Worm (Caenorhabditis elegans) whole organism, late embryonic: ENCODE results near the gene C53B4.2.

ENCODE experiments used
- C08G9.2 ChIP-seq: sonication (generic microtip); optimal IDR thresholded peaks from 2 replicates; lab custom pipeline; 2016; ENCODE audit warnings: mild to moderate bottlenecking, missing genetic modification characterization, moderate library complexity, missing compliant biosample characterization
- F13H6.1 ChIP-seq: sonication (generic microtip); optimal IDR thresholded peaks from 2 replicates; lab custom pipeline; 2016; ENCODE audit warnings: missing genetic modification characterization, missing compliant biosample characterization
- K09A11.1 ChIP-seq: sonication (generic microtip); optimal IDR thresholded peaks from 2 replicates; lab custom pipeline; 2017; ENCODE audit warnings: antibody characterized with exemption, mild to moderate bottlenecking, missing genetic modification characterization, missing compliant biosample characterization; ENCODE audit not compliant: insufficient read depth
- T23F11.4 ChIP-seq: fragments of 200-800 bp; sonication (Bioruptor generic); optimal IDR thresholded peaks from 2 replicates; lab custom pipeline; 2018; ENCODE audit warnings: mild to moderate bottlenecking, missing genetic modification characterization, missing compliant biosample characterization
- ama-1 ChIP-seq: fragments of 150-350 bp; optimal IDR thresholded peaks from 2 replicates; lab custom pipeline; 2014
- ceh-18 ChIP-seq: sonication (generic microtip); optimal IDR thresholded peaks from 2 replicates; lab custom pipeline; 2016; ENCODE audit warnings: missing genetic modification characterization, missing compliant biosample characterization
- ceh-22 ChIP-seq: sonication (generic microtip); optimal IDR thresholded peaks from 2 replicates; lab custom pipeline; 2017; ENCODE audit warnings: missing biosample characterization, missing genetic modification characterization
- ceh-30 ChIP-seq: fragments of 150-350 bp; optimal IDR thresholded peaks from 2 replicates; lab custom pipeline; 2014; ENCODE audit warnings: missing biosample characterization, missing genetic modification characterization
- ceh-45 ChIP-seq: fragments of 200-800 bp; sonication (Bioruptor generic); IDR thresholded peaks from 2 replicates; pipeline ENCODE4 v1.3.6; 2022; ENCODE audit warnings: missing genetic modification reagents, missing genetic modification characterization, missing compliant biosample characterization
- ceh-6 ChIP-seq: fragments of 200-800 bp; sonication (Bioruptor generic); optimal IDR thresholded peaks from 2 replicates; lab custom pipeline; 2018; ENCODE audit warnings: mild to moderate bottlenecking, missing genetic modification characterization, missing compliant biosample characterization
- ceh-9 ChIP-seq: sonication (generic microtip); optimal IDR thresholded peaks from 2 replicates; lab custom pipeline; 2016; ENCODE audit warnings: mild to moderate bottlenecking, missing genetic modification characterization, inconsistent platforms, missing compliant biosample characterization
- che-1 ChIP-seq: sonication (generic microtip); optimal IDR thresholded peaks from 2 replicates; lab custom pipeline; 2016; ENCODE audit warnings: mild to moderate bottlenecking, missing genetic modification characterization, missing compliant biosample characterization
- dve-1 ChIP-seq: sonication (generic microtip); optimal IDR thresholded peaks from 2 replicates; lab custom pipeline; 2017; ENCODE audit warnings: antibody characterized with exemption, mild to moderate bottlenecking, missing genetic modification characterization, missing compliant biosample characterization
- fkh-10 ChIP-seq: fragments of 150-350 bp; optimal IDR thresholded peaks from 2 replicates; lab custom pipeline; 2014; ENCODE audit warnings: missing biosample characterization, missing genetic modification reagents, missing genetic modification characterization
- gmeb-2 ChIP-seq: sonication (generic microtip); optimal IDR thresholded peaks from 2 replicates; lab custom pipeline; 2016; ENCODE audit warnings: missing genetic modification characterization, inconsistent platforms, missing compliant biosample characterization
- hlh-30 ChIP-seq: sonication (generic microtip); optimal IDR thresholded peaks from 2 replicates; lab custom pipeline; 2017; ENCODE audit warnings: antibody characterized with exemption, missing genetic modification characterization, missing compliant biosample characterization; ENCODE audit not compliant: insufficient read depth
- hlh-6 ChIP-seq: sonication (generic microtip); optimal IDR thresholded peaks from 2 replicates; lab custom pipeline; 2016; ENCODE audit warnings: missing genotype, missing genetic modification characterization, missing compliant biosample characterization
- hlh-8 ChIP-seq: sonication (generic microtip); optimal IDR thresholded peaks from 2 replicates; lab custom pipeline; 2016; ENCODE audit warnings: missing genotype, missing genetic modification characterization, missing compliant biosample characterization
- lim-6 ChIP-seq: sonication (generic microtip); optimal IDR thresholded peaks from 2 replicates; lab custom pipeline; 2016; ENCODE audit warnings: missing genetic modification characterization, missing compliant biosample characterization
- lin-11 ChIP-seq: fragments of 200-800 bp; sonication (Bioruptor generic); optimal IDR thresholded peaks from 2 replicates; lab custom pipeline; 2018; ENCODE audit warnings: mild to moderate bottlenecking, missing genetic modification characterization, missing compliant biosample characterization
- mec-3 ChIP-seq: sonication (generic microtip); optimal IDR thresholded peaks from 2 replicates; lab custom pipeline; 2016; ENCODE audit warnings: borderline replicate concordance, missing genetic modification characterization, missing compliant biosample characterization
- pag-3 ChIP-seq: sonication (generic microtip); optimal IDR thresholded peaks from 2 replicates; lab custom pipeline; 2016; ENCODE audit warnings: missing compliant biosample characterization, missing genetic modification characterization, borderline replicate concordance
- pha-2 ChIP-seq: sonication (generic microtip); optimal IDR thresholded peaks from 2 replicates; lab custom pipeline; 2017; ENCODE audit warnings: mild to moderate bottlenecking, missing genetic modification characterization, missing compliant biosample characterization
- pha-4 ChIP-seq: fragments of 150-350 bp; optimal IDR thresholded peaks from 2 replicates; lab custom pipeline; 2018; ENCODE audit warnings: missing biosample characterization, missing genetic modification reagents, missing genetic modification characterization
- pqm-1 ChIP-seq: sonication (generic microtip); optimal IDR thresholded peaks from 2 replicates; lab custom pipeline; 2016; ENCODE audit warnings: missing genetic modification characterization, missing compliant biosample characterization
- pros-1 ChIP-seq: fragments of 150-350 bp; optimal IDR thresholded peaks from 2 replicates; lab custom pipeline; 2014; ENCODE audit warnings: missing biosample characterization, missing genetic modification reagents, missing genetic modification characterization
- ref-2 ChIP-seq: sonication (generic microtip); optimal IDR thresholded peaks from 2 replicates; lab custom pipeline; 2016; ENCODE audit warnings: missing genetic modification characterization, missing compliant biosample characterization
- rnt-1 ChIP-seq: sonication (generic microtip); optimal IDR thresholded peaks from 2 replicates; lab custom pipeline; 2016; ENCODE audit warnings: missing genetic modification characterization, missing compliant biosample characterization
- sox-2 ChIP-seq: fragments of 200-800 bp; sonication (Bioruptor generic); IDR thresholded peaks from 2 replicates; pipeline ENCODE4 v1.3.6; 2022; ENCODE audit warnings: missing genetic modification reagents, missing genetic modification characterization, missing compliant biosample characterization
- sox-4 ChIP-seq: sonication (generic microtip); optimal IDR thresholded peaks from 2 replicates; lab custom pipeline; 2017; ENCODE audit warnings: mild to moderate bottlenecking, missing genetic modification characterization, inconsistent platforms, missing compliant biosample characterization
- syd-9 ChIP-seq: sonication (generic microtip); optimal IDR thresholded peaks from 2 replicates; lab custom pipeline; 2016; ENCODE audit warnings: mild to moderate bottlenecking, missing genetic modification characterization, moderate library complexity, missing compliant biosample characterization
- tbx-2 ChIP-seq: sonication (generic microtip); optimal IDR thresholded peaks from 2 replicates; lab custom pipeline; 2016; ENCODE audit warnings: missing genetic modification characterization, missing compliant biosample characterization
- tbx-7 ChIP-seq: sonication (generic microtip); optimal IDR thresholded peaks from 2 replicates; lab custom pipeline; 2016; ENCODE audit warnings: missing genotype, missing genetic modification characterization, missing compliant biosample characterization
- unc-42 ChIP-seq: sonication (generic microtip); optimal IDR thresholded peaks from 2 replicates; lab custom pipeline; 2016; ENCODE audit warnings: missing genotype, missing genetic modification characterization, missing compliant biosample characterization
- unc-55 ChIP-seq: sonication (generic microtip); optimal IDR thresholded peaks from 2 replicates; lab custom pipeline; 2017; ENCODE audit warnings: missing biosample characterization, missing genetic modification reagents, missing genetic modification characterization

The C53B4.2 gene

DNA sequence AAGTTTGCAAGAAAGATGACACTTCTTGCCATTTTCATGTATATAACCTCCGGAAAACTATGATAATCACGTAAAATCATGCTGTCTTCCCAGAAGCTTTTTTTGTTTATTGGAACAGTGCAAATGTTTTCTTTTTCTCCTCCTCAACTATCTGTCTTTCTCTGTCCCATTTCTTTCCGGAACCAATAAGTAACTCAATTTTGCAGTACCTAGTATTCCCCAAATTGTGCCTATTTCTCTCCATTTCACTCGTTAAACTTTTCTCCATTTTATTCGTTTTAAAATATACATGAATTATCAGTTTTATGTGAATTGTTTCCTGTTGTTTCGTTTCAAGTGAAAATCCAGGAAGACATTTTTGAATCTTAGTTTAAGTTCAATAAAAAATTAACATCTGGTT, 22.6 kb upstream of the C53B4.2 start:
- TF ChIP-seq tbx-2 (no peak), unc-42 (peak; percentile 48), gmeb-2 (no peak), sox-4 (tag; lab: Kevin White, UChicago) (no peak)

DNA sequence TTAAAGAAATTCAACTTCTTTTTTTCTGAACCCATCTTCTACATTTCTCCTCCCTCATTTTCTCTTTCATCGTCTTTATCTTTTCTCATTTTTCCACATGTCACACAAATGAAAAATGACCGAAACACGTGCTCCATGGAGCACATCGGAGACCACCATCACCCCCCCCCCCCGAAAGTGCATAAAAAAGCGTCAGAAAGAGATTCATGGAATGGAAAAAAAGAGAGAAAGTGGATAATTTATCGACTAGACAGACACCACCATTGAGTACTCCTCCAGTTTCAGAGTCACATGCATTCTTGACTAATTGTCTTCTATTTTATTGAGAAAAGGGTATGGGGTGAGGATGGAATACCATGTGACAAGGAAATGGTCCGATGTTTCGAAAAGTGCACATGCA, 18.8 kb upstream of the C53B4.2 start:
- TF ChIP-seq dve-1 (tag; lab: Kevin White, UChicago) (no peak), unc-55 (GFP tag; lab: Kevin White, UChicago) (peak; percentile 88), pag-3 (tag; lab: Kevin White, UChicago) (no peak), hlh-30 (tag; lab: Kevin White, UChicago) (peak; percentile 74), lin-11 (tag; lab: Kevin White, UChicago) (no peak), mec-3 (tag; lab: Kevin White, UChicago) (no peak), hlh-6 (tag; lab: Kevin White, UChicago) (no peak), ceh-6 (GFP tag; lab: Kevin White, UChicago) (no peak), ceh-30 (tag; lab: Kevin White, UChicago) (no peak), lim-6 (tag; lab: Kevin White, UChicago) (no peak), pros-1 (tag; lab: Kevin White, UChicago) (no peak), hlh-8 (no peak), ceh-22 (tag; lab: Kevin White, UChicago) (no peak), C08G9.2 (tag; lab: Kevin White, UChicago) (no peak), tbx-7 (tag; lab: Kevin White, UChicago) (no peak), pha-4 (tag; lab: Kevin White, UChicago) (no peak), fkh-10 (GFP tag; lab: Kevin White, UChicago) (no peak), pha-2 (no peak), ceh-45 (GFP tag; lab: Robert Waterston, UW) (no peak), F13H6.1 (tag; lab: Kevin White, UChicago) (no peak), ceh-9 (no peak), rnt-1 (peak; percentile 2), K09A11.1 (no peak), syd-9 (tag; lab: Kevin White, UChicago) (no peak), che-1 (tag; lab: Kevin White, UChicago) (no peak), ceh-18 (tag; lab: Kevin White, UChicago) (peak; percentile 56), ama-1 (lab: Kevin White, UChicago) (no peak), ref-2 (tag; lab: Kevin White, UChicago) (no peak), pqm-1 (tag; lab: Kevin White, UChicago) (no peak), T23F11.4 (GFP tag; lab: Kevin White, UChicago) (no peak), sox-2 (GFP tag; lab: Robert Waterston, UW) (no peak)

DNA sequence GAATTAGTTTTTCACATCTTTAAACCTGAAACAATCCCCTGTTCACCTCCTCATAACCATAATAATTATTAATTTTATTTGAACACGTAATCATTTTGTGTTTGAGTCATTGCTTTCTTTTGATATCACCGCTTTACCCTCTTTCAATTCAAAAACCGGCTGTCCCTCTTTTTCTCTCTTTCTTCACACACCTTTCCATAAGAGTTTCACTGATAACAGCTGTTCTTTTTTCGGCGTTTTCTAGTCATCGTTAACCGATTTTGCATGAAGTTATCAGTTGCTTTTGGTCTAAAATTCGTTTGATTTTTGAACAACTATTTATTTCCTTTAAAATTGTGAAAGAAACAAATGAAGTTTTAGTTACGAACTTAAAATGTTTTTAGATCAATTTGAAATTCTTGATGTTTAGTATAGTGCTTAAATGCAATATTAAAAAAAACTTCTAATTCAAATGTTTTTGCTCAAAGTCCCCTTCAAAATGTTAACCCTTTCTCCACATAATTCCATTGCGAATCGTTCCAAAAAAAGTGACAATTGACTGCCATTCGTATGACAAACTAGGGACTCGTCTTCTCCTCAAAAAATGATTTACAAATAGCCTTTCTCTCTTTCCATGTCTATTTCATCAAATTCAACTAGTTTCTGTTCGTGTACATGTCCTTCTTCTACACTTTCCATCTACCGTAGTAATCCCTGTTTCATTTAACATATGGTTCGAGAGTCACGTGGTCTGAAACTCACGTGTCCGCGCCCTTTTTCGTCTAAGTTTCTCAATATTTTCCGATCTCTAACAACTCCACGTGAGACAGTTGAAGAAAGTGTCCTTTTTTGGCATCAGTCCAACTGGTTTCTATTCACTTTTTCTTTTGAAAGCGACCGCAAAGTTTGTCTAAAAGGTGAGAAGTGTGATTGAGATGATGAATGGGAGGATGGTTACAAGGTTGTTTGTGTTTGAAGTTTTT, 16.6 kb upstream of the C53B4.2 start:
- TF ChIP-seq hlh-30 (tag; lab: Kevin White, UChicago): peak; percentile 65
- TF ChIP-seq tbx-7 (tag; lab: Kevin White, UChicago): no peak
